Worm (Caenorhabditis elegans) whole organism, L1 larva: Measurements from ENCODE around the gene egg-3.

Experiments
- C04F5.9 ChIP-seq: sonication (generic microtip); optimal IDR thresholded peaks from 2 replicates; lab custom pipeline; 2016; ENCODE audit warnings: missing genetic modification characterization, missing compliant biosample characterization
- ceh-82 ChIP-seq, 3 experiments: fragments of 150-350 bp in 1 of 3; sonication (generic microtip) in 2 of 3; optimal IDR thresholded peaks; 2 replicates each; lab custom pipeline; 2014 to 2017; ENCODE audit warnings: missing biosample characterization in 3 of 3, missing genetic modification characterization in 3 of 3
- irx-1 ChIP-seq: sonication (generic microtip); optimal IDR thresholded peaks from 2 replicates; lab custom pipeline; 2016; ENCODE audit warnings: missing genetic modification characterization, missing compliant biosample characterization
- jun-1 ChIP-seq: fragments of 150-350 bp; optimal IDR thresholded peaks from 2 replicates; lab custom pipeline; 2014; ENCODE audit warnings: missing biosample characterization, missing genetic modification reagents, missing genetic modification characterization
- lin-35 ChIP-seq, 2 experiments: fragments of 150-350 bp; optimal IDR thresholded peaks; 2 replicates each; lab custom pipeline; 2014; ENCODE audit warnings: missing biosample characterization in 2 of 2, missing genetic modification characterization in 2 of 2, missing genetic modification reagents in 2 of 2
- mep-1 ChIP-seq: fragments of 150-350 bp; optimal IDR thresholded peaks from 2 replicates; lab custom pipeline; 2014; ENCODE audit warnings: missing biosample characterization, missing genetic modification characterization
- nhr-11 ChIP-seq: fragments of 150-350 bp; optimal IDR thresholded peaks from 2 replicates; lab custom pipeline; 2014; ENCODE audit warnings: missing biosample characterization, missing genetic modification characterization
- sptf-1 ChIP-seq: fragments of 150-350 bp; optimal IDR thresholded peaks from 2 replicates; lab custom pipeline; 2014; ENCODE audit warnings: missing biosample characterization, missing genetic modification characterization
- unc-62 ChIP-seq: fragments of 150-350 bp; optimal IDR thresholded peaks from 2 replicates; lab custom pipeline; 2014; ENCODE audit warnings: missing biosample characterization, missing genetic modification reagents, missing genetic modification characterization
- ztf-11 ChIP-seq, 2 experiments: sonication (generic microtip); optimal IDR thresholded peaks; 2 replicates each; lab custom pipeline; 2016 to 2017; ENCODE audit warnings: missing genetic modification characterization in 2 of 2, missing biosample characterization in 1 of 2, missing compliant biosample characterization in 1 of 2

DNA sequence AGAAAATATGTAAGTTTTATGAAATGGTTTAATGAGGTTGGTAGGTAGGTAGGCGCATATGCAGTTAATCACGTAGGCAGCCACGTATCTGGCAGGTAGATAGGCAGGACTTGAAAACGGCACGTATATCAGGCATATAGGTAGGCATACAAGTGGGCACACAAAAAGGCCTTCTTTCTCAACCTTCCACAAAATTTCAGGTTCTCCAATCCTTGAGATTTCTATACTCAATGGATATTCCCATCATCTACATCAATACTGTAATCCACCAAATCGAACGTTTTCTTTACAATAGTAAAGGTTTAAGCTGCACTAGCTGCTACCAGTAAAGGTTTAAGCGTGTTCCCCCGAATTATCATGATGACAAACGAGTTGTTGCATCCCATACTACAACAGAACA, 48.1 kb upstream of the egg-3 start:
- TF ChIP-seq jun-1 = no peak
- TF ChIP-seq C04F5.9 (tag; lab: Kevin White, UChicago) = no peak
- TF ChIP-seq mep-1 (tag; lab: Kevin White, UChicago) = no peak
- no peak for TF ChIP-seq lin-35 (GFP tag; optimal IDR thresholded peaks at IDR 0.05; lab: Kevin White, UChicago)
- TF ChIP-seq nhr-11 (tag; lab: Kevin White, UChicago) = no peak
- TF ChIP-seq ztf-11 (tag; optimal IDR thresholded peaks at IDR 0.05; lab: Kevin White, UChicago) = no peak
- TF ChIP-seq sptf-1 = no peak
- TF ChIP-seq irx-1 (tag; lab: Kevin White, UChicago) = no peak
- no peak for TF ChIP-seq unc-62 (GFP tag; lab: Kevin White, UChicago)
- no peak for TF ChIP-seq ceh-82 (tag; optimal IDR thresholded peaks at IDR 0.05; lab: Kevin White, UChicago)
